Worm (Caenorhabditis elegans): ENCODE data around the gene asb-2.

DNA sequence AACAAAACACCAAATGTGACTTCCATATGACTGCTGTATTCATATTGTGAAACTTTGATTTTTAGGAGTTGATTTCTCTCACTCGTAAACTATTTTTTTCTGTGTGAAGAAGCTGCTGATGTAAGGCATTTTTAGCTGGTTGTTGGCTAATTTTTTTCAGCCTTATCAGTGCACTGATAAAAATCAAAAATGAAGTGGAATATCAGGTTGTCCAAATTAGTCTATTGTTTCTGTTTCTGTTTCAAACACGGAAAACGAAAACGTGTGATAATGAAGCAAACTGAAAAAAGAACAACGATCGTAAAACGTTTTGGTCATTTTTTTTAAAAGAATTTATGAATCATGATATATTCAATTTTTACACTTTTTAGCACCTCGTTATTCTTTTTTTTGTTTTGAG lies 11.2 kb downstream of the asb-2 start:
- no peak for TF ChIP-seq lsy-2 (tag; optimal IDR thresholded peaks at IDR 0.05)
- no peak for TF ChIP-seq mep-1 (tag; optimal IDR thresholded peaks at IDR 0.05)
- no peak for TF ChIP-seq C04F5.9 (tag; optimal IDR thresholded peaks at IDR 0.05)
- no peak for TF ChIP-seq nhr-90 (tag; optimal IDR thresholded peaks at IDR 0.05; ENCODE audit: poor library complexity)
- no peak for TF ChIP-seq lin-39 (tag; optimal IDR thresholded peaks at IDR 0.05)
- no peak for TF ChIP-seq unc-98 (GFP tag; IDR thresholded peaks at IDR 0.05)
- no peak for TF ChIP-seq lin-13 (GFP tag; optimal IDR thresholded peaks at IDR 0.05)
- TF ChIP-seq skn-1 (tag; optimal IDR thresholded peaks at IDR 0.05) = no peak
- no peak for TF ChIP-seq ceh-88 (GFP tag; IDR thresholded peaks at IDR 0.05)
- TF ChIP-seq nhr-12 (tag; optimal IDR thresholded peaks at IDR 0.05) = no peak
- TF ChIP-seq egl-27 (tag; optimal IDR thresholded peaks at IDR 0.05) = no peak

All from whole organism, L1 larva.